Worm (Caenorhabditis elegans): Measurements from ENCODE around the gene dpy-7.

DNA sequence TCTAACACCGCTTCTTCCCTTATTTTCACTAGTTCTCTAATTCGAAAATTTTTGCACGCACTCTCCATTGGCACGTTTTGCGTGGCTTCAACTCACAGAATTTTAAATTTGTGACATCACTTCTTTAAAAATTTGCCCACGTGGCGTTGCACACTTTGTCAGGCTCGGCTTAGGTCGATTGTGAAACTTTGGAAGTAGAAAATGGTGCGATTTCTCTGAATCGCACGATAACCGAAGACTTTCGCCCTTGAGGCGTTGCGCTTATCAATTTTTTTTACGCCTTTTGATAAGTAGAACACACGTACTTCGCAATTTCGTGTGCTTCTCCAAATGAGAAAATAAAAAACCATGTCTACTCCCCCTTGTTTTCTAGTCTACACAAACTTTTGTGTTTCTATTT is 40.7 kb upstream of the dpy-7 start:
- no peak for TF ChIP-seq him-1 (tag; optimal IDR thresholded peaks at IDR 0.05)
- TF ChIP-seq W03F9.2 (tag; optimal IDR thresholded peaks at IDR 0.05), result no peak
- TF ChIP-seq dao-5 (tag; optimal IDR thresholded peaks at IDR 0.05), result no peak
